Worm (Caenorhabditis elegans): ENCODE results near the gene lipl-7.

ce11 chrIV:10191498-10191897 is 50.1 kb downstream of the lipl-7 start:
- no peak for TF ChIP-seq lsy-12 (tag; optimal IDR thresholded peaks at IDR 0.05)
- TF ChIP-seq nhr-23 (tag; optimal IDR thresholded peaks at IDR 0.05): no peak
